Worm (Caenorhabditis elegans) whole organism, L4/young adult: ENCODE measurements around the gene B0454.8.

Source experiments
- W03F9.2 ChIP-seq: fragments of 150-350 bp; optimal IDR thresholded peaks from 2 replicates; lab custom pipeline; 2014; ENCODE audit warnings: missing biosample characterization, missing genetic modification characterization
- dao-5 ChIP-seq: sonication (generic microtip); optimal IDR thresholded peaks from 2 replicates; lab custom pipeline; 2016; ENCODE audit warnings: missing genotype, missing genetic modification characterization, moderate library complexity, missing compliant biosample characterization
- him-1 ChIP-seq: sonication (generic microtip); optimal IDR thresholded peaks from 2 replicates; lab custom pipeline; 2016; ENCODE audit warnings: missing genotype, missing genetic modification reagents, missing genetic modification characterization, missing compliant biosample characterization

DNA sequence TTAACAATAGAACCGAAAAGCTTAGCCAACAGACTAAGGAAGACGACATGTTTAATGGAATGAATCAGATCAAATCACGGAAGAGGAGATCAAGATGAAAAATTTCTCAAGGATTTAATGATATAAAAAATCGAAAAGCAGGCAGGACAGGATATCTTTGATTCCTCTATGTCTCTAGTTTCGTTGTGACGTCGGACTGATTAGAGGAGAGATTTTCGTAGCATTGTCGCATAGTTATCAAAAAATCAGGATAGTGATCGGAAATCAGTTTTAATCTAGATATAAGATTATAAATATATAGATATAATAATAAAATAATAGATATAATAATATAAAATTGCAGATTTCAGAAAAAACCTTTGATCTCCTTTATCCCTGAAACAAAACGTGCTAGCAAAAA is at the start of gene B0454.8:
- TF ChIP-seq dao-5 (tag; lab: Kevin White, UChicago) (no peak), him-1 (tag; lab: Kevin White, UChicago) (no peak), W03F9.2 (no peak)
